Fruit fly (Drosophila melanogaster): ENCODE measurements around the gene CNPYb.

The CNPYb gene

dm6 chr3L:19096032-19096431 lies at the start of gene CNPYb:
Gene CNPYb (minus strand): TSS chr3L:19096217.
- TF ChIP-seq achi (GFP tag; optimal IDR thresholded peaks at IDR 0.05) (no peak), CG6854 (GFP tag; optimal IDR thresholded peaks at IDR 0.05) (peak; percentile 19), svp (GFP tag) (no peak), Met (GFP tag; optimal IDR thresholded peaks at IDR 0.05) (peak; percentile 6), esn (GFP tag; optimal IDR thresholded peaks at IDR 0.05) (peak; percentile 29), Eip78C (GFP tag) (peak; percentile 70)

- TF ChIP-seq CG1621 (tag; optimal IDR thresholded peaks at IDR 0.05): no peak
- TF ChIP-seq CG8119 (GFP tag; IDR thresholded peaks at IDR 0.05): no peak
- TF ChIP-seq eg (GFP tag; IDR thresholded peaks at IDR 0.05): no peak
- no peak for TF ChIP-seq Blimp-1 (GFP tag; optimal IDR thresholded peaks at IDR 0.05)
- TF ChIP-seq acj6 (GFP tag; optimal IDR thresholded peaks at IDR 0.05): no peak
- TF ChIP-seq CG6808 (GFP tag; optimal IDR thresholded peaks at IDR 0.05): no peak
- no peak for TF ChIP-seq CG11762 (GFP tag; optimal IDR thresholded peaks at IDR 0.05; ENCODE audit: insufficient read depth)
- TF ChIP-seq CG7368 (GFP tag; optimal IDR thresholded peaks at IDR 0.05): no peak
Observed at dm6 chr3L:19143940-19144571, 48.0 kb upstream of the CNPYb start.

DNA sequence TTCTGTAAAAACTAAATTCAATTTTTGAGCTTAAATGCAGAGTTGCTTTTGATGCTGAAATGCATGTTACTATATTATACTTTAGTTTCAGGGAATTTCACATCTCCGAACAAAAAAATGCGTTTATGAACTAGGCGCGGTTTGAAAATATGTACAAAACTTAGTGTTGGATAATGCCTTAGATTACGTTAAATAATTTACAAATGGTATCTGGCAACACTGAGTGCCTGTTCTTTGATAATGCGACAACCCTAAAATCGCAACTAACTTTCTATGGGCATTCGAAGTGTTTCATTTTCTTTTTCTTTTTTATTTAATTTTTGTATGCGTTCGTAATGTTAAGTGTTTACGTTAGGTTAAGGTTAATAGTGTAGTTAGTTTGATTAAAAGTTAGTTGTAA lies 46.6 kb upstream of the CNPYb start:
- no peak for TF ChIP-seq salr (GFP tag; optimal IDR thresholded peaks at IDR 0.05)
- no peak for TF ChIP-seq Hr39 (GFP tag; optimal IDR thresholded peaks at IDR 0.05)
- no peak for TF ChIP-seq cyc (GFP tag; optimal IDR thresholded peaks at IDR 0.05)
- TF ChIP-seq pdm3 (GFP tag; optimal IDR thresholded peaks at IDR 0.05): no peak
- TF ChIP-seq CG8119 (GFP tag; IDR thresholded peaks at IDR 0.05): no peak
- TF ChIP-seq Eip75B (GFP tag; optimal IDR thresholded peaks at IDR 0.05): no peak
- TF ChIP-seq Sox102F (GFP tag; optimal IDR thresholded peaks at IDR 0.05): no peak
- TF ChIP-seq Hr4 (GFP tag; optimal IDR thresholded peaks at IDR 0.05): no peak
- TF ChIP-seq Ets21C (GFP tag; optimal IDR thresholded peaks at IDR 0.05): no peak
- no peak for TF ChIP-seq topi (GFP tag; optimal IDR thresholded peaks at IDR 0.05)
- TF ChIP-seq CG8632 (GFP tag; optimal IDR thresholded peaks at IDR 0.05): no peak
- no peak for TF ChIP-seq fkh (GFP tag; optimal IDR thresholded peaks at IDR 0.05)
- no peak for TF ChIP-seq CG15336 (GFP tag; IDR thresholded peaks at IDR 0.05)
- no peak for TF ChIP-seq ss (GFP tag; optimal IDR thresholded peaks at IDR 0.05)
- TF ChIP-seq CG34406 (GFP tag; optimal IDR thresholded peaks at IDR 0.05): no peak
- no peak for TF ChIP-seq Met (GFP tag; optimal IDR thresholded peaks at IDR 0.05)
- TF ChIP-seq achi (GFP tag; optimal IDR thresholded peaks at IDR 0.05): no peak
- TF ChIP-seq spab (GFP tag; optimal IDR thresholded peaks at IDR 0.05): no peak

DNA sequence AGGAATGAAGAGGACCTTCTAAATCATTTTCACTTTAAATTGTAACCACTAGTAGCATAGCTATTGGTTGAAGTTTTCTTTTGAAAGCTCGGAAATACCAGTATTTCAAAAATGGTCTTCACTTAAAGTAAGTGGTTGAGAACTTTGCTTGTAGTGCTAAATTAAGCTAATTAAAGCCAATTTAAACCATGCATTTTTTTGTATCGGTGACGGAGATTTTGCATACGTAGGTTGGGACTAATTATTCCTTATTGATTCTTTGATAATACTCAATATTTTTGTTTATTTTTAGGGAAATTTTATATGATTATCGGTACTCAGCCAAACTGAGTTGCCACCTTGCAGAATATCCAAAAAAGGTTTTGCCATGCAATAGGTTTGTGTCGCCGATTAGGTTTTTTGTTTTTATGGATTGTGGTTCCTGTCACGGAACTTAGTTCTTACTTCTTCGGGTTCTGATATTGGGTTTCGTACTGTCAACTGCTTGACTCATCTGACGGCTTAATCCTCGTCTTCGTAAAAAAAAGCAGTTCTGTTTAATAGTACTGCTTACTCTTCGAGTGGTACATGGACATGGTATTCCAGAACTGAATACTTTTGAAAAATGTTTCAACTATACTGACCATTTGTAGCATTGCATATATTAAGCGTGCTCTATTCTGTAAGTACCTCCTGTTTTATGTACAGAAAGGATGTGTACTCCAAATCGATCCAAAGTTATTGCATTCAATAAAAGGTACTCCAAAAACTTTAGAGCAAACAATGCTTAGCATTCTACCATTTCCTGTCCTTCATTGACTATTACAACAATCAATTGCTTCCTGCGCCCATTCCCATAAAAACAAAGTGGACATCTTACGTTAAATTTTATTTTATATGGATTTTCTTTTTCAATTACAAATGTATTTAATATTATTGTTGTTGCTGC lies 44.3 kb upstream of the CNPYb start:
- TF ChIP-seq svp (GFP tag): peak; percentile 24
- no peak for TF ChIP-seq CG6808 (GFP tag; optimal IDR thresholded peaks at IDR 0.05)
- peak; percentile 2 for TF ChIP-seq CG3032 (tag; optimal IDR thresholded peaks at IDR 0.05)
- TF ChIP-seq Eip78C (GFP tag): peak; percentile 15

DNA sequence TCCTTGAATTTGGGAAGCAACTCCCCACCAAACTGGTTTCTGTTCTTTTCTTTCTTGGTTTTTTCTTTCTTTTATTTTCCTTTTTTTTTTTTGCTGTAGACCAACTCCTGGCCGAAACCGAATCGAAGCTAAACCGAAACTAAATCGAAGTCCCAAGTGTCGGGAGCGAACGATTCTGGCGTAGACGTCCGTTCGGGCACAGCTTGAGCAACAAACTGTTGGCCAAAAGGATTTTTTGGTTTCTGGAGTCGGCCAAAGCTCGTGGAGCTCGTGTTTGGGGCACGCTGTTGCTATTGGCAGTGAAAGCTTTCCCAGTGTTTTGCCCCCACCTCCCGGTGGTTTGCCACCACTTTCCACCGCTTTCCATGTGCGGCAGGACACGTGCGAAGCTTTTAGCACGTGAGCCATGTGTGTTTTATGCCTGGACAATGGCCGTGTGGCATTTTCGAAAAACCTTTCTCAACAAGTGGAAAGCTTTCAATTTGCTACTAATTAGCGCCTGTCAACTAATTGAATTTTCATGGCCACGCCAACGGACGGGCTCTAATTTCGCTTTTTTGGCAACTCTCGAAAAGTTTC lies 43.0 kb upstream of the CNPYb start, which contains the start of gene CG14082:
Gene CG14082, minus strand, starts transcription at position 51 of the 579 bp plus-strand sequence.
- peak; percentile 16 for TF ChIP-seq Eip78C (GFP tag)
- no peak for TF ChIP-seq Sox15 (GFP tag; optimal IDR thresholded peaks at IDR 0.05)
- TF ChIP-seq ss (GFP tag; optimal IDR thresholded peaks at IDR 0.05): no peak
- TF ChIP-seq Eip93F (GFP tag; optimal IDR thresholded peaks at IDR 0.05): no peak
- no peak for TF ChIP-seq lz (GFP tag; optimal IDR thresholded peaks at IDR 0.05)
- no peak for TF ChIP-seq CG6276 (GFP tag; optimal IDR thresholded peaks at IDR 0.05)
- TF ChIP-seq Hr4 (GFP tag; optimal IDR thresholded peaks at IDR 0.05): no peak
- TF ChIP-seq Hr39 (GFP tag; optimal IDR thresholded peaks at IDR 0.05): no peak
- TF ChIP-seq CG9139 (GFP tag; optimal IDR thresholded peaks at IDR 0.05): no peak

Data from whole organism, prepupa.